Worm (Caenorhabditis elegans) whole organism, young adult: Measurements from ENCODE around the gene W04B5.8.

ENCODE experiments used
- B0336.3 ChIP-seq: fragments of 200-800 bp; sonication (Bioruptor generic); IDR thresholded peaks from 2 replicates; pipeline ENCODE4 v1.3.6; 2022; ENCODE audit warnings: missing genetic modification characterization, missing compliant biosample characterization
- C06A6.2 ChIP-seq: fragments of 200-800 bp; sonication (Bioruptor generic); conservative IDR thresholded peaks from 2 replicates; pipeline ENCODE4 v1.3.6; 2022; ENCODE audit warnings: missing genetic modification characterization, missing compliant biosample characterization
- F23B12.7 ChIP-seq: sonication (generic microtip); optimal IDR thresholded peaks from 2 replicates; lab custom pipeline; 2017; ENCODE audit warnings: missing genetic modification characterization, mild to moderate bottlenecking, missing compliant biosample characterization, antibody characterized with exemption, moderate library complexity; ENCODE audit not compliant: insufficient read depth
- F33H1.4 ChIP-seq: fragments of 200-800 bp; sonication (Bioruptor generic); IDR thresholded peaks from 2 replicates; pipeline ENCODE4 v1.3.6; 2022; ENCODE audit warnings: missing genetic modification reagents, missing genetic modification characterization, missing compliant biosample characterization
- F52B5.7 ChIP-seq: sonication (generic microtip); optimal IDR thresholded peaks from 2 replicates; lab custom pipeline; 2016; ENCODE audit warnings: mild to moderate bottlenecking, missing genetic modification characterization, missing compliant biosample characterization
- F57A8.1 ChIP-seq: fragments of 200-800 bp; sonication (Bioruptor generic); optimal IDR thresholded peaks from 2 replicates; lab custom pipeline; 2018; ENCODE audit warnings: mild to moderate bottlenecking, missing genetic modification characterization, moderate library complexity, missing compliant biosample characterization
- F57C9.4 ChIP-seq: sonication (generic microtip); optimal IDR thresholded peaks from 2 replicates; lab custom pipeline; 2017; ENCODE audit warnings: mild to moderate bottlenecking, missing genetic modification characterization, missing compliant biosample characterization
- K12H6.12 ChIP-seq: fragments of 200-800 bp; sonication (Bioruptor generic); optimal IDR thresholded peaks from 2 replicates; lab custom pipeline; 2018; ENCODE audit warnings: mild to moderate bottlenecking, missing genetic modification characterization, missing compliant biosample characterization
- Y56A3A.18 ChIP-seq: fragments of 200-800 bp; sonication (Bioruptor generic); IDR thresholded peaks from 2 replicates; pipeline ENCODE4 v1.3.6; 2022; ENCODE audit warnings: missing genetic modification reagents, missing genetic modification characterization, missing compliant biosample characterization
- ZK185.1 ChIP-seq: sonication (generic microtip); optimal IDR thresholded peaks from 2 replicates; lab custom pipeline; 2016; ENCODE audit warnings: mild to moderate bottlenecking, missing genetic modification characterization, missing compliant biosample characterization; ENCODE audit not compliant: poor library complexity, severe bottlenecking
- akir-1 ChIP-seq: fragments of 200-800 bp; sonication (Bioruptor generic); optimal IDR thresholded peaks from 2 replicates; lab custom pipeline; 2018; ENCODE audit warnings: mild to moderate bottlenecking, missing genetic modification characterization, moderate library complexity, missing compliant biosample characterization
- atf-7 ChIP-seq: sonication (generic microtip); optimal IDR thresholded peaks from 2 replicates; lab custom pipeline; 2017; ENCODE audit warnings: mild to moderate bottlenecking, missing genetic modification characterization, missing compliant biosample characterization
- athp-1 ChIP-seq: sonication (generic microtip); optimal IDR thresholded peaks from 2 replicates; lab custom pipeline; 2017; ENCODE audit warnings: mild to moderate bottlenecking, missing genetic modification characterization, missing compliant biosample characterization
- attf-6 ChIP-seq: fragments of 200-800 bp; sonication (Bioruptor generic); IDR thresholded peaks from 2 replicates; pipeline ENCODE4 v1.3.6; 2022; ENCODE audit warnings: missing genetic modification reagents, missing genetic modification characterization, missing compliant biosample characterization
- bed-1 ChIP-seq: fragments of 200-800 bp; sonication (Bioruptor generic); IDR thresholded peaks from 2 replicates; pipeline ENCODE4 v1.3.6; 2022; ENCODE audit warnings: missing genetic modification reagents, missing genetic modification characterization, missing compliant biosample characterization
- bed-2 ChIP-seq: fragments of 200-800 bp; sonication (Bioruptor generic); IDR thresholded peaks from 2 replicates; pipeline ENCODE4 v1.3.6; 2022; ENCODE audit warnings: missing genetic modification reagents, missing genetic modification characterization, missing compliant biosample characterization
- cebp-2 ChIP-seq: fragments of 200-800 bp; sonication (Bioruptor generic); IDR thresholded peaks from 2 replicates; pipeline ENCODE4 v1.3.6; 2022; ENCODE audit warnings: missing genetic modification characterization, missing compliant biosample characterization
- ceh-27 ChIP-seq: fragments of 200-800 bp; sonication (Bioruptor generic); optimal IDR thresholded peaks from 2 replicates; lab custom pipeline; 2018; ENCODE audit warnings: mild to moderate bottlenecking, missing genetic modification characterization, moderate library complexity, missing compliant biosample characterization
- ceh-40 ChIP-seq: fragments of 200-800 bp; sonication (Bioruptor generic); IDR thresholded peaks from 2 replicates; pipeline ENCODE4 v1.3.6; 2022; ENCODE audit warnings: missing genetic modification characterization, missing compliant biosample characterization
- ceh-58 ChIP-seq: fragments of 200-800 bp; sonication (Bioruptor generic); IDR thresholded peaks from 2 replicates; pipeline ENCODE4 v1.3.6; 2022; ENCODE audit warnings: missing genetic modification characterization, missing compliant biosample characterization
- chd-7 ChIP-seq: sonication (generic microtip); optimal IDR thresholded peaks from 2 replicates; lab custom pipeline; 2016; ENCODE audit warnings: mild to moderate bottlenecking, missing genetic modification characterization, moderate library complexity, missing compliant biosample characterization
- dpl-1 ChIP-seq: fragments of 150-350 bp; optimal IDR thresholded peaks from 2 replicates; lab custom pipeline; 2014; ENCODE audit warnings: missing biosample characterization, missing genetic modification reagents, missing genetic modification characterization
- egl-44 ChIP-seq: fragments of 200-800 bp; sonication (Bioruptor generic); IDR thresholded peaks from 2 replicates; pipeline ENCODE4 v1.3.6; 2022; ENCODE audit warnings: missing genetic modification reagents, missing genetic modification characterization, missing compliant biosample characterization
- hlh-12 ChIP-seq: sonication (generic microtip); optimal IDR thresholded peaks from 2 replicates; lab custom pipeline; 2016; ENCODE audit warnings: missing genetic modification characterization, missing compliant biosample characterization
- let-607 ChIP-seq, 2 experiments: fragments of 200-800 bp in 1 of 2; sonication (Bioruptor generic) in 1 of 2; sonication (generic microtip) in 1 of 2; optimal IDR thresholded peaks; 2 replicates each; lab custom pipeline; 2016 to 2018; ENCODE audit warnings: mild to moderate bottlenecking in 2 of 2, missing compliant biosample characterization in 2 of 2, missing genetic modification characterization in 2 of 2, moderate library complexity in 2 of 2, missing genotype in 1 of 2
- lin-26 ChIP-seq: fragments of 200-800 bp; sonication (Bioruptor generic); IDR thresholded peaks from 2 replicates; pipeline ENCODE4 v1.3.6; 2022; ENCODE audit warnings: missing genetic modification reagents, missing genetic modification characterization, missing compliant biosample characterization
- lin-35 ChIP-seq, 3 experiments: fragments of 150-350 bp in 2 of 3; sonication (generic microtip) in 1 of 3; optimal IDR thresholded peaks; 2 replicates each; lab custom pipeline; 2014 to 2018; ENCODE audit warnings: missing biosample characterization in 3 of 3, missing genetic modification characterization in 3 of 3, missing genetic modification reagents in 3 of 3
- lin-40 ChIP-seq: sonication (generic microtip); optimal IDR thresholded peaks from 2 replicates; lab custom pipeline; 2016; ENCODE audit warnings: missing genetic modification characterization, mild to moderate bottlenecking, missing compliant biosample characterization, missing genotype, missing genetic modification reagents
- lir-1 ChIP-seq: fragments of 200-800 bp; sonication (Bioruptor generic); conservative IDR thresholded peaks from 2 replicates; pipeline ENCODE4 v1.3.6; 2022; ENCODE audit warnings: missing genetic modification reagents, missing genetic modification characterization, missing compliant biosample characterization
- lsl-1 ChIP-seq: fragments of 200-800 bp; sonication (Bioruptor generic); optimal IDR thresholded peaks from 2 replicates; lab custom pipeline; 2018; ENCODE audit warnings: mild to moderate bottlenecking, missing genetic modification characterization, moderate library complexity, missing compliant biosample characterization
- lsy-27 ChIP-seq: sonication (generic microtip); optimal IDR thresholded peaks from 2 replicates; lab custom pipeline; 2017; ENCODE audit warnings: missing genetic modification characterization, mild to moderate bottlenecking, missing compliant biosample characterization, antibody characterized with exemption, missing genotype, borderline replicate concordance; ENCODE audit not compliant: insufficient read depth
- mes-4 ChIP-seq: sonication (generic microtip); optimal IDR thresholded peaks from 2 replicates; lab custom pipeline; 2016; ENCODE audit warnings: missing genotype, missing genetic modification characterization, missing compliant biosample characterization
- nfya-1 ChIP-seq: sonication (generic microtip); optimal IDR thresholded peaks from 2 replicates; lab custom pipeline; 2017; ENCODE audit warnings: antibody characterized with exemption, missing compliant biosample characterization, missing genetic modification characterization, borderline replicate concordance; ENCODE audit not compliant: insufficient read depth
- nfyb-1 ChIP-seq: fragments of 200-800 bp; sonication (Bioruptor generic); IDR thresholded peaks from 2 replicates; pipeline ENCODE4 v1.3.6; 2022; ENCODE audit warnings: missing genetic modification reagents, missing genetic modification characterization, missing compliant biosample characterization
- nhr-80 ChIP-seq: sonication (generic microtip); optimal IDR thresholded peaks from 2 replicates; lab custom pipeline; 2016; ENCODE audit warnings: missing genetic modification characterization, missing compliant biosample characterization
- pha-4 ChIP-seq: fragments of 150-350 bp; sonication (generic microtip); optimal IDR thresholded peaks from 2 replicates; lab custom pipeline; 2014; ENCODE audit warnings: missing biosample characterization, missing genetic modification reagents, missing genetic modification characterization
- rcor-1 ChIP-seq: fragments of 200-800 bp; sonication (Bioruptor generic); IDR thresholded peaks from 2 replicates; pipeline ENCODE4 v1.3.6; 2022; ENCODE audit warnings: missing genetic modification reagents, missing genetic modification characterization, missing compliant biosample characterization
- rpc-1 ChIP-seq, 2 experiments: fragments of 150-350 bp in 1 of 2; sonication (generic microtip) in 1 of 2; optimal IDR thresholded peaks; 2 replicates each; lab custom pipeline; 2014 to 2018; ENCODE audit warnings: missing biosample characterization in 1 of 2, missing genetic modification characterization in 1 of 2, missing genetic modification reagents in 1 of 2, missing genotype in 1 of 2
- sdz-38 ChIP-seq: sonication (generic microtip); optimal IDR thresholded peaks from 2 replicates; lab custom pipeline; 2016; ENCODE audit warnings: missing genotype, missing genetic modification characterization, missing compliant biosample characterization
- somi-1 ChIP-seq: fragments of 200-800 bp; sonication (Bioruptor generic); optimal IDR thresholded peaks from 2 replicates; lab custom pipeline; 2018; ENCODE audit warnings: mild to moderate bottlenecking, missing genetic modification characterization, missing compliant biosample characterization
- tlf-1 ChIP-seq: fragments of 200-800 bp; sonication (Bioruptor generic); optimal IDR thresholded peaks from 2 replicates; lab custom pipeline; 2018; ENCODE audit warnings: mild to moderate bottlenecking, missing genetic modification characterization, missing compliant biosample characterization
- unc-62 ChIP-seq: fragments of 150-350 bp; optimal IDR thresholded peaks from 2 replicates; lab custom pipeline; 2014; ENCODE audit warnings: missing biosample characterization, missing genetic modification reagents, missing genetic modification characterization
- zim-3 ChIP-seq: sonication (generic microtip); optimal IDR thresholded peaks from 2 replicates; lab custom pipeline; 2017; ENCODE audit warnings: mild to moderate bottlenecking, missing genetic modification characterization, moderate library complexity, missing compliant biosample characterization
- ztf-28 ChIP-seq: fragments of 200-800 bp; sonication (Bioruptor generic); IDR thresholded peaks from 2 replicates; pipeline ENCODE4 v1.3.6; 2022; ENCODE audit warnings: missing genetic modification reagents, missing genetic modification characterization, missing compliant biosample characterization
- ztf-3 ChIP-seq: fragments of 200-800 bp; sonication (Bioruptor generic); optimal IDR thresholded peaks from 2 replicates; lab custom pipeline; 2018; ENCODE audit warnings: mild to moderate bottlenecking, missing genetic modification characterization, missing compliant biosample characterization

Gene W04B5.8

DNA sequence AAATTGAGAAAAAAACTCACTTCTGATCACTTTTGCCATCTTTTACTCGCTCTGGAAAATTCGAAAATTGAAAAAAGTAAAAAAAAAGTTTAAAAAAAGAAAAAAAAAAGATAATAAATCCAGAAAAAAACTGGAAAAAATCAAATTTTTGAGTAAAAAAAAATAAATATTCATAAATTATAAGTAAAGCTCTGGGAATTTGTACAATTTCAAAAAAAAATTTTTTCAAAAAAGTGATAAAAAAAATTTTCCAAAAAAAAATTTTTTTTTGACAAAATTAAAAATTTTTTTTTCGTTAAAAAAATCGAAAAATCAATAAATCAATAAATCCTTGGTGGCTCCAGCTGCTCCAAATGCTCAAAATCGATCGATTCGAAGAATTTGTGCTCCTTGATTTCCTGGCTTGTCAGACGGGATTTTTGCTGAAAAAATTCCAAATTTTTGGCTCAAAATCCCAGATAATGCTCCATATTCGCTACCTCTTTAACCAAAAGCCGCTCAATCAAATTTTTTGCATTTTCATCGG lies 15.1 kb upstream of the W04B5.8 start, which contains the start of gene mrpl-30:
mrpl-30 (minus strand) TSS at position 51 of the 526 bp plus-strand sequence.
- TF ChIP-seq nfyb-1 (GFP tag; lab: Robert Waterston, UW) (no peak), F23B12.7 (tag; lab: Kevin White, UChicago) (no peak), lin-35 (GFP tag; optimal IDR thresholded peaks at IDR 0.05; lab: Kevin White, UChicago) (no peak)

DNA sequence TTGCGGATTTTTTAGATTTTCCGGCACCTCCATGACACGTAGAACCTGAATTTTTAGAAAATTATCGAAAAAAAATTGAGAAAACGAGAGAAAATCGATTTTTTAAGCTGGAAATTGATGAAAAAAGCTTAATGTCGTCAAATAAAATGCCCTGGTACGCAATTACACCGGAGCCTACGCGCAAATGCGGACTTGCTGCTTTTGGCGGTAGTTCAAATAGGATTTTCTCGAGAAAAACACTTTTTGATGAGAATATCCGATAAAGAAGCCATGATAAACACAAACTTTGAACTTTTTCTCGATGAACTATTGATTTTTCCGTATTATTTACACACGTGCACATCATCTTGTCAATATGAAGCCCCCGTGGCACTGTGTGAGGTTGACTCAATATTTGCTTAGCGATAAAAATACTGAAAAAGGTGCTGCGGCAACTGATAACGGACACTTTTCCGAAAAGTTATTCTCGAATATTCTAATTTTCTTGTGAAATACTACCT lies 7.9 kb upstream of the W04B5.8 start, which contains the start of the genes W04B5.5 and W04B5.3:
W04B5.5 (minus strand) TSS at position 51 of the 500 bp plus-strand sequence.
W04B5.3 (plus strand) TSS at position 356 of the 500 bp plus-strand sequence.
- TF ChIP-seq chd-7 (tag; lab: Kevin White, UChicago) (no peak), K12H6.12 (tag; lab: Kevin White, UChicago) (no peak), sdz-38 (tag; lab: Kevin White, UChicago) (no peak), lir-1 (GFP tag; lab: Robert Waterston, UW) (no peak), somi-1 (GFP tag; lab: Kevin White, UChicago) (no peak), C06A6.2 (GFP tag; lab: Robert Waterston, UW) (no peak), ceh-40 (no peak), lin-35 (GFP tag; optimal IDR thresholded peaks at IDR 0.05; lab: Kevin White, UChicago) (peak in 2 of 3 experiments; percentile 68 to 82), F33H1.4 (GFP tag; lab: Robert Waterston, UW) (peak; percentile 52), Y56A3A.18 (no peak), athp-1 (tag; lab: Kevin White, UChicago) (no peak), unc-62 (GFP tag; lab: Kevin White, UChicago) (peak; percentile 32), nhr-80 (tag; lab: Kevin White, UChicago) (peak; percentile 29), dpl-1 (GFP tag; lab: Kevin White, UChicago) (peak; percentile 80), F57C9.4 (tag; lab: Kevin White, UChicago) (no peak), rcor-1 (0 out of 2 replicates have a peak, but pooled peaks have one; percentile 12), atf-7 (tag; lab: Kevin White, UChicago) (no peak), pha-4 (tag; lab: Kevin White, UChicago) (no peak), lin-26 (GFP tag; lab: Robert Waterston, UW) (no peak), F52B5.7 (tag; lab: Kevin White, UChicago) (no peak), ztf-3 (GFP tag; lab: Kevin White, UChicago) (no peak), attf-6 (GFP tag; lab: Robert Waterston, UW) (no peak), ZK185.1 (tag; lab: Kevin White, UChicago) (no peak), ceh-27 (no peak), bed-2 (GFP tag; lab: Robert Waterston, UW) (no peak), F57A8.1 (no peak), rpc-1 (optimal IDR thresholded peaks at IDR 0.05; lab: Kevin White, UChicago) (no peak), rpc-1 (tag; optimal IDR thresholded peaks at IDR 0.05; lab: Kevin White, UChicago) (no peak), cebp-2 (GFP tag; lab: Robert Waterston, UW) (no peak), hlh-12 (tag; lab: Kevin White, UChicago) (no peak), ceh-58 (GFP tag; lab: Robert Waterston, UW) (no peak), lsy-27 (no peak), B0336.3 (GFP tag; lab: Robert Waterston, UW) (no peak), tlf-1 (GFP tag; lab: Kevin White, UChicago) (peak; percentile 19), let-607 (tag; optimal IDR thresholded peaks at IDR 0.05; lab: Kevin White, UChicago) (peak in 1 of 2 experiments; percentile 26), zim-3 (tag; lab: Kevin White, UChicago) (no peak), bed-1 (no peak), F23B12.7 (tag; lab: Kevin White, UChicago) (no peak), nfya-1 (tag; lab: Kevin White, UChicago) (no peak), akir-1 (no peak), ztf-28 (no peak), egl-44 (no peak), lsl-1 (GFP tag; lab: Kevin White, UChicago) (peak; percentile 37), lin-40 (tag; lab: Kevin White, UChicago) (peak; percentile 34), mes-4 (no peak)
